Worm (Caenorhabditis elegans) whole organism, L1 larva: ENCODE measurements around the gene EGAP5.1.

Experiments
- ceh-8 ChIP-seq: fragments of 200-800 bp; sonication (Bioruptor generic); optimal IDR thresholded peaks from 2 replicates; lab custom pipeline; 2018; ENCODE audit warnings: mild to moderate bottlenecking, missing genetic modification characterization, moderate library complexity, missing compliant biosample characterization
- egl-27 ChIP-seq, 2 experiments: fragments of 150-350 bp in 1 of 2; sonication (generic microtip); optimal IDR thresholded peaks; 3 replicates each; lab custom pipeline; 2017 to 2018; ENCODE audit warnings: missing biosample characterization in 2 of 2, missing genetic modification characterization in 2 of 2, missing genetic modification reagents in 2 of 2
- elt-2 ChIP-seq: sonication (generic microtip); optimal IDR thresholded peaks from 2 replicates; lab custom pipeline; 2016; ENCODE audit warnings: missing genetic modification characterization, mild to moderate bottlenecking, inconsistent platforms, missing compliant biosample characterization, missing genetic modification reagents
- fos-1 ChIP-seq: fragments of 150-350 bp; optimal IDR thresholded peaks from 2 replicates; lab custom pipeline; 2014; ENCODE audit warnings: missing biosample characterization, missing genetic modification characterization
- mdl-1 ChIP-seq, 2 experiments: fragments of 150-350 bp; optimal IDR thresholded peaks; 2 replicates each; lab custom pipeline; 2014 to 2017; ENCODE audit warnings: missing biosample characterization in 2 of 2, missing genetic modification characterization in 2 of 2, inconsistent platforms in 1 of 2
- mep-1 ChIP-seq: fragments of 150-350 bp; optimal IDR thresholded peaks from 2 replicates; lab custom pipeline; 2014; ENCODE audit warnings: missing biosample characterization, missing genetic modification characterization
- nhr-12 ChIP-seq: sonication (generic microtip); optimal IDR thresholded peaks from 2 replicates; lab custom pipeline; 2017; ENCODE audit warnings: missing biosample characterization, missing genetic modification characterization
- nhr-237 ChIP-seq: fragments of 150-350 bp; optimal IDR thresholded peaks from 2 replicates; lab custom pipeline; 2014; ENCODE audit warnings: missing biosample characterization, missing genetic modification characterization
- nhr-77 ChIP-seq: fragments of 150-350 bp; optimal IDR thresholded peaks from 2 replicates; lab custom pipeline; 2014; ENCODE audit warnings: missing biosample characterization, missing genetic modification characterization
- unc-130 ChIP-seq: fragments of 150-350 bp; optimal IDR thresholded peaks from 2 replicates; lab custom pipeline; 2017; ENCODE audit warnings: missing biosample characterization, missing genetic modification characterization, inconsistent platforms
- unc-62 ChIP-seq: fragments of 150-350 bp; optimal IDR thresholded peaks from 2 replicates; lab custom pipeline; 2014; ENCODE audit warnings: missing biosample characterization, missing genetic modification reagents, missing genetic modification characterization
- ztf-11 ChIP-seq, 2 experiments: sonication (generic microtip); optimal IDR thresholded peaks; 2 replicates each; lab custom pipeline; 2016 to 2017; ENCODE audit warnings: missing genetic modification characterization in 2 of 2, missing biosample characterization in 1 of 2, missing compliant biosample characterization in 1 of 2

ce11 chrX:5205561-5205960 lies 42.7 kb downstream of the EGAP5.1 start, which contains the start of gene H28G03.2:
- TF ChIP-seq nhr-77 (tag; lab: Kevin White, UChicago) (no peak), unc-62 (GFP tag; lab: Kevin White, UChicago) (no peak), mdl-1 (tag; optimal IDR thresholded peaks at IDR 0.05; lab: Kevin White, UChicago) (no peak), ztf-11 (tag; optimal IDR thresholded peaks at IDR 0.05; lab: Kevin White, UChicago) (no peak), nhr-12 (tag; lab: Kevin White, UChicago) (no peak), mep-1 (tag; lab: Kevin White, UChicago) (no peak), unc-130 (tag; lab: Kevin White, UChicago) (no peak), egl-27 (tag; optimal IDR thresholded peaks at IDR 0.05; lab: Kevin White, UChicago) (no peak), nhr-237 (no peak), fos-1 (tag; lab: Kevin White, UChicago) (no peak), elt-2 (tag; lab: Kevin White, UChicago) (no peak), ceh-8 (no peak)
